Worm (Caenorhabditis elegans): Measurements from ENCODE around the gene Y39G8B.5.

Gene Y39G8B.5

DNA sequence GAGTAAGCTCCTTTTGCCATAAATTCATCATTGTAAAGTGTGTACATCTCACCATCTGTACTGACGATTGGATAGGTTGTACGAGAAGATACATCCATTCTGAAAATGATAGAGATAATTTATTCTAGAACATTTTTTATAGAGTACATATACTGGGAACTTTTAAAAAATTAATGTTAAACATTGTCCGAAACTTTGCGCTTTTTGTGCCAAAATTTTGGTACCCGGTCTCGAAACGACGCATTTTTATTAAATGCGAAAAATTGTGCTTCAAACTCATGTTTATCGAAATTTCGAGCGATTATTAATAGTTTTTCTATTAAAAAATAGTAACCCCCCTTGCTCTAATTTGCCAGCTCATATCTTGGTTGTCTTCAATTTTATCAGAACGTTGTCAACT is at the start of gene Y39G8B.5:
Gene Y39G8B.5, minus strand, starts transcription at position 101 of the 400 bp plus-strand sequence.
- TF ChIP-seq sox-4 (tag; optimal IDR thresholded peaks at IDR 0.05) (no peak), efl-1 (optimal IDR thresholded peaks at IDR 0.05) (no peak), efl-1 (GFP tag; optimal IDR thresholded peaks at IDR 0.05 in 1 of 2) (peak in 1 of 2 experiments; percentile 6)

DNA sequence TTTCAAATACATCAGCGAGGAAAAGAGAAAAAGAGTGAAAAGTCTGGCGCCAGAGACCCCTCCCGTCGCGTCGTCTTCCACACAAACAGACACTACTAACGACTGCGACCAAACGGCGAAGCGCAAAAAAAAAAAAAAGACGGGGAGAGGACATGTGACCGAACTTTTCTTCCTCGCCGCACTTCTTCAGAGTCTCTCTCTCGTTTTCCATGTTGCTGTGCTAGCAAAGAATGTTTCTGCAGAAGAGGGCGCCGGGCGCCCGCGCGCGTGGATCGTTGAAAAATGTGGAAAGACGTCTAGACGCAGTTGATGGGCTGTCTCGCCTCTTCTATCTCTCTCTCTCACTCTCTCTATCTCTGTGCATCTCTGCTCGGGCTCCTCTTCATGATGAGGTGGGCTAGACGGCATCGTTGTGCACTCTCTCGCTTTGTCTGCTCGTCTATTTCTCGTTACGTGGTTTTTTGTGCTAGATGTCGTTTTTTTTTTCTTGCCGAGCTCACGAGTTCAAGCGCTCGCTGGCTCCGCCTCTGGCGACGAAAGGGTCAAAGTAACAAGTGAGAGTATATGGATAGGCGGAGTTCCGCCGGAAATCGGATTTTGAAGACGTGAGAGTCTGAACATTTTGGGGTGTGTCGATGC is 48.7 kb upstream of the Y39G8B.5 start:
- TF ChIP-seq unc-98 (GFP tag; IDR thresholded peaks at IDR 0.05) (no peak), Y116A8C.19 (tag; optimal IDR thresholded peaks at IDR 0.05; ENCODE audit: borderline replicate concordance) (no peak), aha-1 (tag; optimal IDR thresholded peaks at IDR 0.05) (no peak), lsy-2 (tag; optimal IDR thresholded peaks at IDR 0.05) (peak; percentile 82 to 90), irx-1 (tag; optimal IDR thresholded peaks at IDR 0.05) (peak; percentile 85), tlp-1 (tag; optimal IDR thresholded peaks at IDR 0.05) (no peak), lin-14 (GFP tag; optimal IDR thresholded peaks at IDR 0.05) (peak; percentile 98), ces-1 (GFP tag; optimal IDR thresholded peaks at IDR 0.05) (no peak), zag-1 (tag; optimal IDR thresholded peaks at IDR 0.05) (peak; percentile 54), isw-1 (GFP tag; IDR thresholded peaks at IDR 0.05) (peak; percentile 64), hpl-2 (GFP tag; optimal IDR thresholded peaks at IDR 0.05) (peak; percentile 38), ceh-82 (tag; optimal IDR thresholded peaks at IDR 0.05) (peak; percentile 49 to 77 (median 67)), alr-1 (tag; optimal IDR thresholded peaks at IDR 0.05; ENCODE audit: borderline replicate concordance) (no peak), ztf-11 (tag; optimal IDR thresholded peaks at IDR 0.05) (peak in 1 of 2 experiments; percentile 66), ztf-4 (tag; optimal IDR thresholded peaks at IDR 0.05) (peak; percentile 79), sox-4 (tag; optimal IDR thresholded peaks at IDR 0.05) (peak; percentile 61), mab-9 (GFP tag; IDR thresholded peaks at IDR 0.05) (peak; percentile 46; the same call in 1 of the 2 replicates), C34B4.2 (tag; optimal IDR thresholded peaks at IDR 0.05) (no peak), ama-1 (optimal IDR thresholded peaks at IDR 0.05) (no peak), elt-2 (tag; optimal IDR thresholded peaks at IDR 0.05) (peak; percentile 36), F16B12.6 (tag; optimal IDR thresholded peaks at IDR 0.05) (peak; percentile 7), nhr-90 (tag; optimal IDR thresholded peaks at IDR 0.05; ENCODE audit: poor library complexity) (peak; percentile 83), sptf-1 (tag; optimal IDR thresholded peaks at IDR 0.05) (no peak), fkh-4 (tag; optimal IDR thresholded peaks at IDR 0.05; ENCODE audit: borderline replicate concordance) (no peak), mep-1 (tag; optimal IDR thresholded peaks at IDR 0.05) (peak; percentile 63), egl-13 (tag; optimal IDR thresholded peaks at IDR 0.05) (peak; percentile 92), ceh-8 (GFP tag; optimal IDR thresholded peaks at IDR 0.05) (peak; percentile 36), nhr-76 (tag; optimal IDR thresholded peaks at IDR 0.05) (no peak), hlh-4 (tag; optimal IDR thresholded peaks at IDR 0.05) (no peak), nhr-28 (tag; optimal IDR thresholded peaks at IDR 0.05) (no peak), nhr-84 (tag; optimal IDR thresholded peaks at IDR 0.05) (no peak), efl-1 (optimal IDR thresholded peaks at IDR 0.05) (peak; percentile 77 to 88), efl-1 (GFP tag; optimal IDR thresholded peaks at IDR 0.05 in 1 of 2) (peak; percentile 49 to 95), lin-13 (GFP tag; optimal IDR thresholded peaks at IDR 0.05) (peak; percentile 60), sup-37 (GFP tag; optimal IDR thresholded peaks at IDR 0.05) (peak; percentile 87), blmp-1 (tag; optimal IDR thresholded peaks at IDR 0.05) (peak; percentile 92), ceh-90 (tag; optimal IDR thresholded peaks at IDR 0.05) (no peak), nhr-47 (tag; optimal IDR thresholded peaks at IDR 0.05) (peak; percentile 94), pqm-1 (tag; optimal IDR thresholded peaks at IDR 0.05) (no peak), skn-1 (tag; optimal IDR thresholded peaks at IDR 0.05) (peak; percentile 83), lin-39 (tag; optimal IDR thresholded peaks at IDR 0.05) (peak; percentile 72), nhr-85 (tag) (peak; percentile 94), nhr-19 (GFP tag; conservative IDR thresholded peaks at IDR 0.05) (peak; percentile 88), hlh-17 (GFP tag; optimal IDR thresholded peaks at IDR 0.05; ENCODE audit: borderline replicate concordance) (no peak), fos-1 (tag; optimal IDR thresholded peaks at IDR 0.05) (peak; percentile 54), aly-2 (tag; optimal IDR thresholded peaks at IDR 0.05) (peak; percentile 35), xbp-1 (tag; optimal IDR thresholded peaks at IDR 0.05) (peak; percentile 83), nhr-77 (tag; optimal IDR thresholded peaks at IDR 0.05) (peak; percentile 98), zip-4 (GFP tag; optimal IDR thresholded peaks at IDR 0.05) (peak; percentile 68), efl-3 (GFP tag; optimal IDR thresholded peaks at IDR 0.05) (no peak)

Data from whole organism, L1 larva.